Fruit fly (Drosophila melanogaster) whole organism, embryonic: ENCODE results near the gene side-IV.

ENCODE experiments used
- Antp ChIP-seq: fragments of 200-800 bp; sonication (Bioruptor generic); optimal IDR thresholded peaks from 3 replicates; lab custom pipeline; 2016; ENCODE audit warnings: missing biosample characterization, missing genetic modification characterization
- Asciz ChIP-seq: fragments of 200-800 bp; sonication (Bioruptor generic); optimal IDR thresholded peaks from 2 replicates; lab custom pipeline; 2017; ENCODE audit warnings: missing biosample characterization, mild to moderate bottlenecking, missing genetic modification characterization, missing genetic modification reagents
- BEAF-32 ChIP-seq: fragments of 200-800 bp; sonication (Bioruptor generic); optimal IDR thresholded peaks from 3 replicates; lab custom pipeline; 2017; ENCODE audit warnings: missing biosample characterization, missing genetic modification characterization, mild to moderate bottlenecking, moderate library complexity, missing genetic modification reagents
- Bteb2 ChIP-seq: fragments of 200-800 bp; sonication (Bioruptor generic); optimal IDR thresholded peaks from 2 replicates; lab custom pipeline; 2016; ENCODE audit warnings: missing biosample characterization, missing genetic modification characterization
- CG12391 ChIP-seq: fragments of 200-800 bp; sonication (Bioruptor generic); optimal IDR thresholded peaks from 3 replicates; lab custom pipeline; 2018; ENCODE audit warnings: missing biosample characterization, mild to moderate bottlenecking, missing genetic modification characterization, moderate library complexity
- CG14441 ChIP-seq: fragments of 200-800 bp; sonication (Bioruptor generic); IDR thresholded peaks from 2 replicates; pipeline ENCODE4 v1.3.6; 2022; ENCODE audit warnings: missing biosample characterization, missing genetic modification characterization
- CG15073 ChIP-seq: fragments of 200-800 bp; sonication (Bioruptor generic); optimal IDR thresholded peaks from 2 replicates; lab custom pipeline; 2016; ENCODE audit warnings: missing biosample characterization, missing genetic modification characterization
- CG16863 ChIP-seq: fragments of 200-800 bp; sonication (Bioruptor generic); optimal IDR thresholded peaks from 3 replicates; lab custom pipeline; 2016; ENCODE audit warnings: missing biosample characterization, missing genetic modification characterization
- CG18476 ChIP-seq: fragments of 200-800 bp; sonication (Bioruptor generic); optimal IDR thresholded peaks from 2 replicates; lab custom pipeline; 2016; ENCODE audit warnings: missing biosample characterization, mild to moderate bottlenecking, missing genetic modification characterization
- CG2889 ChIP-seq: fragments of 200-800 bp; sonication (Bioruptor generic); IDR thresholded peaks from 3 replicates; pipeline ENCODE4 v1.3.6; 2022; ENCODE audit warnings: missing biosample characterization, missing genetic modification characterization
- CG30431 ChIP-seq: fragments of 200-800 bp; sonication (Bioruptor generic); optimal IDR thresholded peaks from 2 replicates; lab custom pipeline; 2017; ENCODE audit warnings: missing biosample characterization, missing genetic modification characterization
- CG31224 ChIP-seq: fragments of 200-800 bp; sonication (Bioruptor generic); IDR thresholded peaks from 2 replicates; pipeline ENCODE4 v1.3.6; 2022; ENCODE audit warnings: missing biosample characterization, missing genetic modification characterization
- CG33213 ChIP-seq: fragments of 200-800 bp; sonication (Bioruptor generic); optimal IDR thresholded peaks from 3 replicates; lab custom pipeline; 2016; ENCODE audit warnings: missing biosample characterization, missing genetic modification characterization
- CG4820 ChIP-seq: fragments of 200-800 bp; sonication (Bioruptor generic); optimal IDR thresholded peaks from 3 replicates; lab custom pipeline; 2016; ENCODE audit warnings: missing biosample characterization, missing genetic modification characterization
- CG7372 ChIP-seq: fragments of 200-800 bp; sonication (Bioruptor generic); IDR thresholded peaks from 2 replicates; pipeline ENCODE4 v1.3.6; 2022; ENCODE audit warnings: missing biosample characterization, missing genetic modification characterization
- CG8089 ChIP-seq: fragments of 200-800 bp; sonication (Bioruptor generic); optimal IDR thresholded peaks from 3 replicates; lab custom pipeline; 2016; ENCODE audit warnings: missing biosample characterization, missing genetic modification characterization
- CG8281 ChIP-seq: fragments of 200-800 bp; sonication (Bioruptor generic); optimal IDR thresholded peaks from 2 replicates; lab custom pipeline; 2018; ENCODE audit warnings: missing biosample characterization, mild to moderate bottlenecking, missing genetic modification characterization, moderate library complexity
- CG8359 ChIP-seq: fragments of 200-800 bp; sonication (Bioruptor generic); optimal IDR thresholded peaks from 2 replicates; lab custom pipeline; 2017; ENCODE audit warnings: missing biosample characterization, mild to moderate bottlenecking, missing genetic modification characterization, borderline replicate concordance
- CG8478 ChIP-seq: fragments of >200 bp; optimal IDR thresholded peaks from 2 replicates; lab custom pipeline; 2018
- CG9817 ChIP-seq: fragments of 200-800 bp; sonication (Bioruptor generic); optimal IDR thresholded peaks from 2 replicates; lab custom pipeline; 2018; ENCODE audit warnings: missing biosample characterization, mild to moderate bottlenecking, missing genetic modification characterization, moderate library complexity
- CG9876 ChIP-seq: fragments of 200-800 bp; sonication (Bioruptor generic); optimal IDR thresholded peaks from 2 replicates; lab custom pipeline; 2016; ENCODE audit warnings: missing biosample characterization, missing genetic modification characterization
- CHES-1-like ChIP-seq: fragments of 200-800 bp; sonication (Bioruptor generic); optimal IDR thresholded peaks from 2 replicates; lab custom pipeline; 2016; ENCODE audit warnings: missing biosample characterization, missing genetic modification characterization
- Chrac-16 ChIP-seq: fragments of 200-800 bp; sonication (Bioruptor generic); optimal IDR thresholded peaks from 3 replicates; lab custom pipeline; 2016; ENCODE audit warnings: missing biosample characterization, missing genetic modification characterization
- Dip3 ChIP-seq: fragments of 200-800 bp; sonication (Bioruptor generic); optimal IDR thresholded peaks from 3 replicates; lab custom pipeline; 2016; ENCODE audit warnings: missing biosample characterization, missing genetic modification characterization
- Fer1 ChIP-seq: fragments of 200-800 bp; sonication (Bioruptor generic); optimal IDR thresholded peaks from 2 replicates; lab custom pipeline; 2017; ENCODE audit warnings: missing biosample characterization, mild to moderate bottlenecking, missing genetic modification characterization
- Fer2 ChIP-seq: fragments of 200-800 bp; sonication (Bioruptor generic); optimal IDR thresholded peaks from 2 replicates; lab custom pipeline; 2018; ENCODE audit warnings: missing biosample characterization, mild to moderate bottlenecking, missing genetic modification characterization, moderate library complexity
- Gug ChIP-seq: fragments of 200-800 bp; sonication (Bioruptor generic); IDR thresholded peaks from 4 replicates; pipeline ENCODE4 v1.3.6; 2022; ENCODE audit warnings: missing biosample characterization, missing genetic modification characterization
- H15 ChIP-seq: fragments of 200-800 bp; sonication (Bioruptor generic); IDR thresholded peaks from 3 replicates; pipeline ENCODE4 v1.3.6; 2022; ENCODE audit warnings: missing biosample characterization, missing genetic modification characterization
- HHEX ChIP-seq: fragments of 200-800 bp; sonication (Bioruptor generic); optimal IDR thresholded peaks from 3 replicates; lab custom pipeline; 2017; ENCODE audit warnings: missing biosample characterization, mild to moderate bottlenecking, missing genetic modification characterization, missing genetic modification reagents
- Hmr ChIP-seq: fragments of 200-800 bp; sonication (Bioruptor generic); optimal IDR thresholded peaks from 3 replicates; lab custom pipeline; 2017; ENCODE audit warnings: mild to moderate bottlenecking, missing biosample characterization, missing genetic modification reagents, missing genetic modification characterization
- Hsf ChIP-seq: fragments of 200-800 bp; sonication (Bioruptor generic); optimal IDR thresholded peaks from 3 replicates; lab custom pipeline; 2016; ENCODE audit warnings: missing biosample characterization, missing genetic modification characterization
- Nf-YA ChIP-seq: fragments of 200-800 bp; sonication (Bioruptor generic); IDR thresholded peaks from 2 replicates; pipeline ENCODE4 v1.3.6; 2022; ENCODE audit warnings: missing biosample characterization, missing genetic modification characterization
- Oli ChIP-seq: fragments of 200-800 bp; sonication (Bioruptor generic); optimal IDR thresholded peaks from 2 replicates; lab custom pipeline; 2018; ENCODE audit warnings: missing biosample characterization, mild to moderate bottlenecking, missing genetic modification characterization, moderate library complexity
- Poxn ChIP-seq: fragments of 200-800 bp; sonication (Bioruptor generic); IDR thresholded peaks from 2 replicates; pipeline ENCODE4 v1.3.6; 2022; ENCODE audit warnings: missing biosample characterization, missing genetic modification characterization
- Scr ChIP-seq: fragments of 200-800 bp; sonication (Bioruptor generic); IDR thresholded peaks from 2 replicates; pipeline ENCODE4 v1.3.6; 2022; ENCODE audit warnings: missing biosample characterization, missing genetic modification characterization; ENCODE audit not compliant: partially characterized antibody
- Sin3A ChIP-seq: fragments of >200 bp; optimal IDR thresholded peaks from 2 replicates; lab custom pipeline; 2018
- Six4 ChIP-seq: fragments of 200-800 bp; sonication (Bioruptor generic); optimal IDR thresholded peaks from 2 replicates; lab custom pipeline; 2016; ENCODE audit warnings: missing biosample characterization, missing genetic modification characterization
- al ChIP-seq: fragments of 200-800 bp; sonication (Bioruptor generic); IDR thresholded peaks from 2 replicates; pipeline ENCODE4 v1.3.6; 2022; ENCODE audit warnings: missing biosample characterization, missing genetic modification characterization
- ara ChIP-seq: fragments of 200-800 bp; sonication (Bioruptor generic); IDR thresholded peaks from 2 replicates; pipeline ENCODE4 v1.3.6; 2022; ENCODE audit warnings: missing biosample characterization, missing genetic modification characterization
- disco-r ChIP-seq: fragments of 200-800 bp; sonication (Bioruptor generic); optimal IDR thresholded peaks from 2 replicates; lab custom pipeline; 2016; ENCODE audit warnings: missing biosample characterization, missing genetic modification characterization
- dmrt99B ChIP-seq: fragments of 200-800 bp; sonication (Bioruptor generic); optimal IDR thresholded peaks from 2 replicates; lab custom pipeline; 2018; ENCODE audit warnings: missing biosample characterization, mild to moderate bottlenecking, missing genetic modification characterization, moderate library complexity
- jigr1 ChIP-seq: fragments of 200-800 bp; sonication (Bioruptor generic); IDR thresholded peaks from 3 replicates; pipeline ENCODE4 v1.3.6; 2022; ENCODE audit warnings: missing biosample characterization, missing genetic modification characterization
- ken ChIP-seq: fragments of 200-800 bp; sonication (Bioruptor generic); IDR thresholded peaks from 3 replicates; pipeline ENCODE4 v1.3.6; 2022; ENCODE audit warnings: missing biosample characterization, missing genetic modification characterization
- klu ChIP-seq: fragments of 200-800 bp; sonication (Bioruptor generic); IDR thresholded peaks from 2 replicates; pipeline ENCODE4 v1.3.6; 2022; ENCODE audit warnings: missing biosample characterization, missing genetic modification characterization
- mld ChIP-seq: fragments of 200-800 bp; sonication (Bioruptor generic); IDR thresholded peaks from 3 replicates; pipeline ENCODE4 v1.3.6; 2022; ENCODE audit warnings: missing biosample characterization, missing genetic modification characterization; ENCODE audit not compliant: partially characterized antibody
- nau ChIP-seq: fragments of 200-800 bp; sonication (Bioruptor generic); optimal IDR thresholded peaks from 3 replicates; lab custom pipeline; 2017; ENCODE audit warnings: missing biosample characterization, mild to moderate bottlenecking, missing genetic modification characterization, missing genetic modification reagents
- pfk ChIP-seq: fragments of 200-800 bp; sonication (Bioruptor generic); optimal IDR thresholded peaks from 2 replicates; lab custom pipeline; 2018; ENCODE audit warnings: missing biosample characterization, mild to moderate bottlenecking, missing genetic modification characterization, moderate library complexity
- pnt ChIP-seq: fragments of 200-800 bp; sonication (Bioruptor generic); optimal IDR thresholded peaks from 3 replicates; lab custom pipeline; 2016; ENCODE audit warnings: missing biosample characterization, missing genetic modification characterization
- ranshi ChIP-seq: fragments of 200-800 bp; sonication (Bioruptor generic); IDR thresholded peaks from 2 replicates; pipeline ENCODE4 v1.3.6; 2022; ENCODE audit warnings: missing biosample characterization, missing genetic modification characterization
- row ChIP-seq: fragments of 200-800 bp; sonication (Bioruptor generic); IDR thresholded peaks from 3 replicates; pipeline ENCODE4 v1.3.6; 2022; ENCODE audit warnings: missing biosample characterization, missing genetic modification characterization
- scrt ChIP-seq: fragments of 200-800 bp; sonication (Bioruptor generic); optimal IDR thresholded peaks from 2 replicates; lab custom pipeline; 2018; ENCODE audit warnings: missing biosample characterization, mild to moderate bottlenecking, missing genetic modification characterization, moderate library complexity
- zen2 ChIP-seq: fragments of 200-800 bp; sonication (Bioruptor generic); IDR thresholded peaks from 3 replicates; pipeline ENCODE4 v1.3.6; 2022; ENCODE audit warnings: missing biosample characterization, missing genetic modification characterization; ENCODE audit not compliant: partially characterized antibody

Gene side-IV

DNA sequence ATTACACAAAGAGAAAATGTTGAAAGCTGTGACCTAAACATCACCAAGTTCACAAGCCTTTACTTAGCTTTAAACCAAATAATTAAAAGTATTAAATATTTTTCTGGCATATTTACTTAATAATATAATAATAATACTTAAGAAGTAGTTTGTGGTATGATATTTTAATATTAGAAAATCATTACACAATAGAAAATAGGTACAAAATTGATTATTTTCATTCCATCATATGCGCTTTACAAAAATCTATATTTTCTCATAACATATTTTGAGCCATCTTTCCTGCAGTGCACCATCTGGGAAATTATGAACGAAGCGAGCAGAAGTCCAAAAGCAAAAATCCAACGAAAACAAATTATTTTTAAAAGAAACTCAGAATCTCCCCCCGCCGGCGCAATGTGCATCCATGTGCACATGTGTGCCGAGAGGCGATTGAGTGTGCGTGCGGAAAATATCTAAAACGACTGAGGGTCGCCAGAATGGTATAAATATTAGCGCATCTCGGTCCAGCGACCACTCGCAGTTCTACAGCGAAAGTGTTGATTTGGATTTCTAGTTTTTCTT, 24.8 kb upstream of the side-IV start, which contains the start of gene Act87E (continued):
- TF ChIP-seq Asciz (GFP tag; lab: Kevin White, UChicago) (peak; percentile 60), CG12391 (tag; lab: Kevin White, UChicago) (peak; percentile 76), Fer2 (tag; lab: Kevin White, UChicago) (peak; percentile 12), pnt (GFP tag; lab: Kevin White, UChicago) (no peak), mld (GFP tag; lab: Robert Waterston, UW) (no peak), disco-r (no peak), CG15073 (GFP tag; lab: Kevin White, UChicago) (no peak), Antp (GFP tag; lab: Kevin White, UChicago) (no peak), CG9817 (tag; lab: Kevin White, UChicago) (peak; percentile 34), Dip3 (GFP tag; lab: Kevin White, UChicago) (no peak), CG7372 (GFP tag; lab: Robert Waterston, UW) (no peak), CG30431 (GFP tag; lab: Kevin White, UChicago) (peak; percentile 44), Gug (GFP tag; lab: Robert Waterston, UW) (no peak), HHEX (peak; percentile 29), pfk (GFP tag; lab: Kevin White, UChicago) (no peak), CG18476 (no peak), zen2 (GFP tag; lab: Robert Waterston, UW) (no peak), Bteb2 (GFP tag; lab: Kevin White, UChicago) (no peak), CG33213 (GFP tag; lab: Kevin White, UChicago) (no peak), CG14441 (GFP tag; lab: Robert Waterston, UW) (no peak), row (GFP tag; lab: Robert Waterston, UW) (peak; percentile 71), ken (GFP tag; lab: Robert Waterston, UW) (no peak), al (GFP tag; lab: Robert Waterston, UW) (no peak), CG4820 (peak; percentile 15), CG2889 (GFP tag; lab: Robert Waterston, UW) (no peak), Six4 (peak; percentile 40), CG8089 (GFP tag; lab: Kevin White, UChicago) (no peak), CG31224 (GFP tag; lab: Robert Waterston, UW) (0 out of 2 replicates have a peak, but pooled peaks have one; percentile 8), dmrt99B (tag; lab: Kevin White, UChicago) (peak; percentile 78), jigr1 (GFP tag; lab: Robert Waterston, UW) (no peak), CG8281 (tag; lab: Kevin White, UChicago) (peak; percentile 34), H15 (GFP tag; lab: Robert Waterston, UW) (no peak), ranshi (GFP tag; lab: Robert Waterston, UW) (no peak; the same call in 1 of the 2 replicates), CG8359 (GFP tag; lab: Kevin White, UChicago) (peak; percentile 25), Chrac-16 (no peak), CHES-1-like (GFP tag; lab: Kevin White, UChicago) (no peak), CG9876 (GFP tag; lab: Kevin White, UChicago) (no peak), nau (no peak), BEAF-32 (GFP tag; lab: Kevin White, UChicago) (no peak), Fer1 (GFP tag; lab: Kevin White, UChicago) (no peak), klu (no peak), CG16863 (GFP tag; lab: Kevin White, UChicago) (no peak), Nf-YA (GFP tag; lab: Robert Waterston, UW) (0 out of 2 replicates have a peak, but pooled peaks have one; percentile 5), scrt (peak; percentile 35), ara (GFP tag; lab: Robert Waterston, UW) (peak; percentile 68), Hsf (no peak), Hmr (GFP tag; lab: Kevin White, UChicago) (peak; percentile 18), Poxn (no peak), Sin3A (lab: Kevin White, UChicago) (no peak), CG8478 (no peak), Oli (tag; lab: Kevin White, UChicago) (peak; percentile 75), Scr (GFP tag; lab: Robert Waterston, UW) (no peak)
